Fruit fly (Drosophila melanogaster) Kc167 (cell line): ENCODE measurements around the gene CG43064.

ENCODE experiments used
- Myc ChIP-seq: fragments of >200 bp; optimal IDR thresholded peaks from 2 replicates; lab custom pipeline; 2017; ENCODE audit warnings: missing external identifiers
- Sin3A ChIP-seq: fragments of >200 bp; optimal IDR thresholded peaks from 2 replicates; lab custom pipeline; 2018; ENCODE audit warnings: missing external identifiers
- h ChIP-seq: fragments of >200 bp; optimal IDR thresholded peaks from 3 replicates; lab custom pipeline; 2018; ENCODE audit warnings: missing external identifiers
- insv ChIP-seq: fragments of >200 bp; optimal IDR thresholded peaks from 3 replicates; lab custom pipeline; 2018; ENCODE audit warnings: missing external identifiers
- psq ChIP-seq: fragments of >200 bp; optimal IDR thresholded peaks from 2 replicates; lab custom pipeline; 2017; ENCODE audit warnings: missing external identifiers
- ttk ChIP-seq: sonication (Bioruptor generic); optimal IDR thresholded peaks from 2 replicates; lab custom pipeline; 2017; ENCODE audit warnings: missing external identifiers

Gene CG43064

dm6 chr3L:11832360-11833295 is 3.9 kb downstream of the CG43064 start:
- no peak for TF ChIP-seq h (lab: Kevin White, UChicago)
- TF ChIP-seq psq (lab: Kevin White, UChicago): no peak
- TF ChIP-seq insv (lab: Kevin White, UChicago): no peak
- no peak for TF ChIP-seq ttk
- TF ChIP-seq Sin3A (lab: Kevin White, UChicago): no peak
- TF ChIP-seq Myc: no peak

- TF ChIP-seq psq (lab: Kevin White, UChicago) (no peak), insv (lab: Kevin White, UChicago) (no peak), Myc (no peak), Sin3A (lab: Kevin White, UChicago) (no peak), ttk (no peak)
Observed at dm6 chr3L:11831199-11831598, 5.3 kb downstream of the CG43064 start.

- no peak for TF ChIP-seq Sin3A (lab: Kevin White, UChicago)
- no peak for TF ChIP-seq h (lab: Kevin White, UChicago)
- no peak for TF ChIP-seq Myc
- TF ChIP-seq insv (lab: Kevin White, UChicago): no peak
- TF ChIP-seq psq (lab: Kevin White, UChicago): no peak
- TF ChIP-seq ttk: no peak
Observed at dm6 chr3L:11828730-11829129, 7.8 kb downstream of the CG43064 start, which contains the start of gene CG7264. TSS of gene CG7264 (plus strand) at chr3L:11829030.

- TF ChIP-seq insv (lab: Kevin White, UChicago) (no peak), psq (lab: Kevin White, UChicago) (no peak), Sin3A (lab: Kevin White, UChicago) (no peak), Myc (no peak), h (lab: Kevin White, UChicago) (no peak), ttk (no peak)
Observed at dm6 chr3L:11825560-11826153, 10.9 kb downstream of the CG43064 start, which contains the start of gene CG32095. TSS of gene CG32095 (minus strand) at chr3L:11825732.

- TF ChIP-seq h (lab: Kevin White, UChicago) (no peak), psq (lab: Kevin White, UChicago) (no peak), Myc (no peak), insv (lab: Kevin White, UChicago) (no peak), ttk (no peak), Sin3A (lab: Kevin White, UChicago) (no peak)
Observed at dm6 chr3L:11822446-11823334, 13.8 kb downstream of the CG43064 start, which contains the start of gene RpL10Ab. TSS of gene RpL10Ab (plus strand) at chr3L:11822851.

- TF ChIP-seq ttk (no peak), Myc (no peak), psq (lab: Kevin White, UChicago) (no peak), h (lab: Kevin White, UChicago) (no peak), insv (lab: Kevin White, UChicago) (no peak)
Observed at dm6 chr3L:11821723-11822445, 14.6 kb downstream of the CG43064 start, which contains the start of the genes CG11597 and CG5946. TSS of gene CG11597 (minus strand) at chr3L:11822275. TSS of gene CG5946 (minus strand) at chr3L:11822275.

- no peak for TF ChIP-seq h (lab: Kevin White, UChicago)
- TF ChIP-seq insv (lab: Kevin White, UChicago): no peak
- no peak for TF ChIP-seq Sin3A (lab: Kevin White, UChicago)
- TF ChIP-seq Myc: no peak
Observed at dm6 chr3L:11819639-11820456, 16.7 kb downstream of the CG43064 start.

- TF ChIP-seq Myc: no peak
- no peak for TF ChIP-seq ttk
- no peak for TF ChIP-seq insv (lab: Kevin White, UChicago)
- TF ChIP-seq h (lab: Kevin White, UChicago): no peak
- TF ChIP-seq psq (lab: Kevin White, UChicago): no peak
- TF ChIP-seq Sin3A (lab: Kevin White, UChicago): no peak
Observed at dm6 chr3L:11816641-11817040, 19.9 kb downstream of the CG43064 start.

- no peak for TF ChIP-seq psq (lab: Kevin White, UChicago)
- no peak for TF ChIP-seq Sin3A (lab: Kevin White, UChicago)
- TF ChIP-seq Myc: no peak
- no peak for TF ChIP-seq ttk
- no peak for TF ChIP-seq h (lab: Kevin White, UChicago)
- no peak for TF ChIP-seq insv (lab: Kevin White, UChicago)
Observed at dm6 chr3L:11815220-11815797, 21.2 kb downstream of the CG43064 start, which contains the start of gene CG14130. TSS of gene CG14130 (plus strand) at chr3L:11815444.

- no peak for TF ChIP-seq psq (lab: Kevin White, UChicago)
- TF ChIP-seq Sin3A (lab: Kevin White, UChicago): no peak
- no peak for TF ChIP-seq Myc
- no peak for TF ChIP-seq h (lab: Kevin White, UChicago)
- no peak for TF ChIP-seq insv (lab: Kevin White, UChicago)
- no peak for TF ChIP-seq ttk
Observed at dm6 chr3L:11814655-11815054, 21.9 kb downstream of the CG43064 start, which contains the start of gene Cubn2. TSS of gene Cubn2 (minus strand) at chr3L:11814755.
